Fruit fly (Drosophila melanogaster) whole organism, embryonic: ENCODE results near the gene CG33110.

Experiments used
- Adf1 ChIP-seq: fragments of 200-800 bp; sonication (Bioruptor generic); IDR thresholded peaks from 2 replicates; pipeline ENCODE4 v1.3.6; 2022; ENCODE audit warnings: missing biosample characterization, missing genetic modification characterization
- B-H2 ChIP-seq: fragments of 200-800 bp; sonication (Bioruptor generic); optimal IDR thresholded peaks from 2 replicates; lab custom pipeline; 2018; ENCODE audit warnings: missing biosample characterization, mild to moderate bottlenecking, missing genetic modification characterization
- CG10543 ChIP-seq: fragments of 200-800 bp; sonication (Bioruptor generic); optimal IDR thresholded peaks from 3 replicates; lab custom pipeline; 2017; ENCODE audit warnings: missing biosample characterization, mild to moderate bottlenecking, missing genetic modification characterization, moderate library complexity
- CG11247 ChIP-seq: fragments of 200-800 bp; sonication (Bioruptor generic); IDR thresholded peaks from 2 replicates; pipeline ENCODE4 v1.3.6; 2022; ENCODE audit warnings: missing biosample characterization, missing genetic modification characterization
- CG11560 ChIP-seq: fragments of 200-800 bp; sonication (Bioruptor generic); IDR thresholded peaks from 3 replicates; pipeline ENCODE4 v1.3.6; 2022; ENCODE audit warnings: missing biosample characterization, missing genetic modification characterization
- CG13123 ChIP-seq: fragments of 200-800 bp; sonication (Bioruptor generic); optimal IDR thresholded peaks from 2 replicates; lab custom pipeline; 2016; ENCODE audit warnings: missing biosample characterization, missing genetic modification characterization
- CG13894 ChIP-seq: fragments of 200-800 bp; sonication (Bioruptor generic); optimal IDR thresholded peaks from 3 replicates; lab custom pipeline; 2018; ENCODE audit warnings: missing biosample characterization, mild to moderate bottlenecking, missing genetic modification characterization, moderate library complexity
- CG17361 ChIP-seq: fragments of 200-800 bp; sonication (Bioruptor generic); IDR thresholded peaks from 3 replicates; pipeline ENCODE4 v1.3.6; 2022; ENCODE audit warnings: missing biosample characterization, missing genetic modification characterization
- CG1832 ChIP-seq: fragments of 200-800 bp; sonication (Bioruptor generic); optimal IDR thresholded peaks from 2 replicates; lab custom pipeline; 2017; ENCODE audit warnings: missing biosample characterization, mild to moderate bottlenecking, missing genetic modification characterization, inconsistent platforms
- CG2199 ChIP-seq: fragments of 200-800 bp; sonication (Bioruptor generic); IDR thresholded peaks from 3 replicates; pipeline ENCODE4 v1.3.6; 2022; ENCODE audit warnings: missing biosample characterization, missing genetic modification characterization
- CG31441 ChIP-seq: fragments of 200-800 bp; sonication (Bioruptor generic); IDR thresholded peaks from 2 replicates; pipeline ENCODE4 v1.3.6; 2022; ENCODE audit warnings: missing biosample characterization, missing genetic modification characterization
- CG3995 ChIP-seq: fragments of 200-800 bp; sonication (Bioruptor generic); optimal IDR thresholded peaks from 3 replicates; lab custom pipeline; 2016; ENCODE audit warnings: missing biosample characterization, missing genetic modification characterization
- CG4328 ChIP-seq: fragments of 200-800 bp; sonication (Bioruptor generic); optimal IDR thresholded peaks from 3 replicates; lab custom pipeline; 2017; ENCODE audit warnings: missing biosample characterization, missing genetic modification reagents, missing genetic modification characterization
- CG4730 ChIP-seq: fragments of 200-800 bp; sonication (Bioruptor generic); IDR thresholded peaks from 2 replicates; pipeline ENCODE4 v1.3.6; 2022; ENCODE audit warnings: missing biosample characterization, missing genetic modification characterization
- CG6254 ChIP-seq: fragments of 200-800 bp; sonication (Bioruptor generic); optimal IDR thresholded peaks from 3 replicates; lab custom pipeline; 2017; ENCODE audit warnings: mild to moderate bottlenecking, missing biosample characterization, missing genetic modification reagents, missing genetic modification characterization
- CG6654 ChIP-seq: fragments of 200-800 bp; sonication (Bioruptor generic); optimal IDR thresholded peaks from 2 replicates; lab custom pipeline; 2017; ENCODE audit warnings: missing biosample characterization, mild to moderate bottlenecking, missing genetic modification characterization
- CG6854 ChIP-seq: fragments of 200-800 bp; sonication (Bioruptor generic); optimal IDR thresholded peaks from 3 replicates; lab custom pipeline; 2017; ENCODE audit warnings: missing biosample characterization, mild to moderate bottlenecking, missing genetic modification characterization
- CG7372 ChIP-seq: fragments of 200-800 bp; sonication (Bioruptor generic); IDR thresholded peaks from 2 replicates; pipeline ENCODE4 v1.3.6; 2022; ENCODE audit warnings: missing biosample characterization, missing genetic modification characterization
- CG9437 ChIP-seq: fragments of 200-800 bp; sonication (Bioruptor generic); optimal IDR thresholded peaks from 2 replicates; lab custom pipeline; 2018; ENCODE audit warnings: missing biosample characterization, mild to moderate bottlenecking, missing genetic modification characterization
- CG9932 ChIP-seq: fragments of 200-800 bp; sonication (Bioruptor generic); IDR thresholded peaks from 2 replicates; pipeline ENCODE4 v1.3.6; 2022; ENCODE audit warnings: missing biosample characterization, missing genetic modification characterization
- CkIIα-i1 ChIP-seq: fragments of 200-800 bp; sonication (Bioruptor generic); IDR thresholded peaks from 2 replicates; pipeline ENCODE4 v1.3.6; 2022; ENCODE audit warnings: missing biosample characterization, missing genetic modification characterization
- HLH4C ChIP-seq: fragments of 200-800 bp; sonication (Bioruptor generic); IDR thresholded peaks from 3 replicates; pipeline ENCODE4 v1.3.6; 2022; ENCODE audit warnings: missing biosample characterization, missing genetic modification characterization; ENCODE audit not compliant: partially characterized antibody
- HLHmδ ChIP-seq: fragments of 200-800 bp; sonication (Bioruptor generic); optimal IDR thresholded peaks from 2 replicates; lab custom pipeline; 2018; ENCODE audit warnings: missing biosample characterization, mild to moderate bottlenecking, missing genetic modification characterization, moderate library complexity
- Med ChIP-seq: fragments of 200-800 bp; sonication (Bioruptor generic); peaks from one replicate; lab custom pipeline; 2016; ENCODE audit warnings: missing biosample characterization, missing genetic modification characterization, mild to moderate bottlenecking, inconsistent platforms, moderate library complexity
- Oaz ChIP-seq: fragments of 200-800 bp; sonication (Bioruptor generic); IDR thresholded peaks from 2 replicates; pipeline ENCODE4 v1.3.6; 2022; ENCODE audit warnings: missing biosample characterization, missing genetic modification characterization
- PHDP ChIP-seq: fragments of 200-800 bp; sonication (Bioruptor generic); optimal IDR thresholded peaks from 3 replicates; lab custom pipeline; 2018; ENCODE audit warnings: missing biosample characterization, mild to moderate bottlenecking, missing genetic modification characterization, moderate library complexity
- Scr ChIP-seq: fragments of 200-800 bp; sonication (Bioruptor generic); IDR thresholded peaks from 2 replicates; pipeline ENCODE4 v1.3.6; 2022; ENCODE audit warnings: missing biosample characterization, missing genetic modification characterization; ENCODE audit not compliant: partially characterized antibody
- ara ChIP-seq: fragments of 200-800 bp; sonication (Bioruptor generic); IDR thresholded peaks from 2 replicates; pipeline ENCODE4 v1.3.6; 2022; ENCODE audit warnings: missing biosample characterization, missing genetic modification characterization
- bsh ChIP-seq, 2 experiments: fragments of 200-800 bp; sonication (Bioruptor generic); optimal IDR thresholded peaks; 2 replicates each; lab custom pipeline; 2017 to 2018; ENCODE audit warnings: mild to moderate bottlenecking in 2 of 2, missing biosample characterization in 2 of 2, missing genetic modification characterization in 2 of 2, moderate library complexity in 1 of 2
- cas ChIP-seq: fragments of 200-800 bp; sonication (Bioruptor generic); IDR thresholded peaks from 2 replicates; pipeline ENCODE4 v1.3.6; 2022; ENCODE audit warnings: missing biosample characterization, missing genetic modification characterization
- corto ChIP-seq: fragments of 200-800 bp; sonication (Bioruptor generic); optimal IDR thresholded peaks from 2 replicates; lab custom pipeline; 2016; ENCODE audit warnings: missing biosample characterization, mild to moderate bottlenecking, missing genetic modification characterization, moderate library complexity
- cwo ChIP-seq: fragments of 200-800 bp; sonication (Bioruptor generic); optimal IDR thresholded peaks from 3 replicates; lab custom pipeline; 2017; ENCODE audit warnings: missing biosample characterization, missing genetic modification characterization, mild to moderate bottlenecking, moderate library complexity, missing genetic modification reagents
- exex ChIP-seq: fragments of 200-800 bp; sonication (Bioruptor generic); optimal IDR thresholded peaks from 4 replicates; lab custom pipeline; 2018; ENCODE audit warnings: missing biosample characterization, mild to moderate bottlenecking, missing genetic modification characterization, moderate library complexity
- h ChIP-seq: fragments of >200 bp; optimal IDR thresholded peaks from 2 replicates; lab custom pipeline; 2017
- hb ChIP-seq: fragments of 200-800 bp; sonication (Bioruptor generic); IDR thresholded peaks from 3 replicates; pipeline ENCODE4 v1.3.6; 2022; ENCODE audit warnings: missing biosample characterization, missing genetic modification characterization; ENCODE audit not compliant: partially characterized antibody
- hkb ChIP-seq, 2 experiments: fragments of 200-800 bp in 1 of 2; fragments of >200 bp in 1 of 2; sonication (Bioruptor generic) in 1 of 2; IDR thresholded peaks in 1 of 2; optimal IDR thresholded peaks in 1 of 2; 2 replicates each; pipeline versions ENCODE4 v1.3.6 to Lab custom; 2017 to 2022; ENCODE audit warnings: missing biosample characterization in 1 of 2, missing genetic modification characterization in 1 of 2
- insv ChIP-seq, 2 experiments: fragments of 200-800 bp; sonication (Bioruptor generic); optimal IDR thresholded peaks; 3 replicates each; lab custom pipeline; 2016 to 2018; ENCODE audit warnings: missing biosample characterization in 2 of 2, missing genetic modification characterization in 2 of 2
- jing ChIP-seq: fragments of 200-800 bp; sonication (Bioruptor generic); optimal IDR thresholded peaks from 2 replicates; lab custom pipeline; 2018; ENCODE audit warnings: missing biosample characterization, mild to moderate bottlenecking, missing genetic modification characterization
- mam ChIP-seq: fragments of 200-800 bp; sonication (Bioruptor generic); optimal IDR thresholded peaks from 3 replicates; lab custom pipeline; 2016; ENCODE audit warnings: missing biosample characterization, missing genetic modification characterization
- nerfin-1 ChIP-seq: fragments of 200-800 bp; sonication (Bioruptor generic); optimal IDR thresholded peaks from 3 replicates; lab custom pipeline; 2019; ENCODE audit warnings: missing biosample characterization, mild to moderate bottlenecking, missing genetic modification characterization, moderate library complexity
- odd ChIP-seq: fragments of 200-800 bp; sonication (Bioruptor generic); optimal IDR thresholded peaks from 2 replicates; lab custom pipeline; 2017; ENCODE audit warnings: missing biosample characterization, mild to moderate bottlenecking, missing genetic modification characterization
- prd ChIP-seq, 3 experiments: fragments of >200 bp in 2 of 3; fragments of 200-800 bp in 1 of 3; sonication (Bioruptor generic) in 1 of 3; optimal IDR thresholded peaks in 2 of 3; IDR thresholded peaks in 1 of 3; 2 replicates in 2 of 3; 3 replicates in 1 of 3; pipeline versions ENCODE4 v1.3.6 to Lab custom; 2017 to 2022; ENCODE audit warnings: missing biosample characterization in 1 of 3, missing genetic modification characterization in 1 of 3
- ranshi ChIP-seq: fragments of 200-800 bp; sonication (Bioruptor generic); IDR thresholded peaks from 2 replicates; pipeline ENCODE4 v1.3.6; 2022; ENCODE audit warnings: missing biosample characterization, missing genetic modification characterization
- schlank ChIP-seq: fragments of 200-800 bp; sonication (Bioruptor generic); optimal IDR thresholded peaks from 2 replicates; lab custom pipeline; 2018; ENCODE audit warnings: missing biosample characterization, mild to moderate bottlenecking, missing genetic modification characterization
- sens ChIP-seq: fragments of 200-800 bp; sonication (Bioruptor generic); peaks from one replicate; lab custom pipeline; 2016; ENCODE audit warnings: missing biosample characterization, missing genetic modification characterization
- shn ChIP-seq: fragments of 200-800 bp; sonication (Bioruptor generic); optimal IDR thresholded peaks from 3 replicates; lab custom pipeline; 2016; ENCODE audit warnings: missing biosample characterization, missing genetic modification characterization
- slbo ChIP-seq: fragments of 200-800 bp; sonication (Bioruptor generic); IDR thresholded peaks from 2 replicates; pipeline ENCODE4 v1.3.6; 2022; ENCODE audit warnings: missing biosample characterization, missing genetic modification characterization
- sob ChIP-seq: fragments of 200-800 bp; sonication (Bioruptor generic); IDR thresholded peaks from 2 replicates; pipeline ENCODE4 v1.3.6; 2022; ENCODE audit warnings: missing biosample characterization, missing genetic modification characterization
- sug ChIP-seq: fragments of 200-800 bp; optimal IDR thresholded peaks from 2 replicates; lab custom pipeline; 2019; ENCODE audit warnings: missing biosample characterization, mild to moderate bottlenecking, missing genetic modification characterization, moderate library complexity
- trh ChIP-seq: fragments of 200-800 bp; sonication (Bioruptor generic); optimal IDR thresholded peaks from 2 replicates; lab custom pipeline; 2016; ENCODE audit warnings: missing biosample characterization, missing genetic modification characterization
- tx ChIP-seq: fragments of 200-800 bp; sonication (Bioruptor generic); optimal IDR thresholded peaks from 2 replicates; lab custom pipeline; 2016; ENCODE audit warnings: missing biosample characterization, missing genetic modification characterization

The CG33110 gene

DNA sequence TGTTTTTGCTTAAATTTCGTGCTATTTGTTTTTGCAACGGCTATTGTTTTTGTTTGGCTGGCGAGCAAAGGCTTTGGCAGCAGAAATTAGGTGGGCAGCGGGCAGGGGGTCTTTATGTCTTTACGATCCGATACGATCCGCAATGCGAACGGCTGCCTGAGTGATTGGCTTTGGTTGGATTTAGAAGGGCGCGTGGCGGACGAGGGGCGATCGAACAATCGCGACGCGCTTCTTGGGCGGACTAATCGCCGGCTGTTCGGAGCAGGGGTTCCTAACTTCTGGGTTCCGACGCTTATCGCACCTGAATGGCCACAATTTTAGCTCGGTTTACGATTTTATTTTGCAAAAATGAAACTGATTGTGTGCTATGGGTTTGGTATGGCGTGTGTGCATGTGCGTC lies 42.8 kb upstream of the CG33110 start (continued):
- TF ChIP-seq jing (GFP tag; lab: Kevin White, UChicago) (no peak), ara (GFP tag; lab: Robert Waterston, UW) (no peak), CG17361 (GFP tag; lab: Robert Waterston, UW) (no peak), Scr (GFP tag; lab: Robert Waterston, UW) (no peak), bsh (GFP tag; optimal IDR thresholded peaks at IDR 0.05; lab: Kevin White, UChicago) (no peak), CG11560 (no peak), CG31441 (GFP tag; lab: Robert Waterston, UW) (no peak), CG4328 (GFP tag; lab: Kevin White, UChicago) (no peak), PHDP (no peak), trh (GFP tag; lab: Kevin White, UChicago) (no peak), HLHmδ (no peak), sob (GFP tag; lab: Robert Waterston, UW) (0 out of 2 replicates have a peak, but pooled peaks have one; percentile 16), B-H2 (GFP tag; lab: Kevin White, UChicago) (peak; percentile 42), CG4730 (GFP tag; lab: Robert Waterston, UW) (no peak), odd (no peak), HLH4C (GFP tag; lab: Robert Waterston, UW) (0 out of 3 replicates have a peak, but pooled peaks have one; percentile 17), CG9932 (GFP tag; lab: Robert Waterston, UW) (peak; percentile 18; the same call in 1 of the 2 replicates), hb (GFP tag; lab: Robert Waterston, UW) (no peak), sens (GFP tag; lab: Kevin White, UChicago) (peak; percentile 41), slbo (GFP tag; lab: Robert Waterston, UW) (peak; percentile 31; the same call in 1 of the 2 replicates), exex (tag; lab: Kevin White, UChicago) (peak; percentile 79), CG6854 (GFP tag; lab: Kevin White, UChicago) (no peak), CG1832 (GFP tag; lab: Kevin White, UChicago) (no peak), insv (GFP tag; optimal IDR thresholded peaks at IDR 0.05; lab: Kevin White, UChicago) (no peak), Med (GFP tag; lab: Kevin White, UChicago) (peak; percentile 73), CG2199 (GFP tag; lab: Robert Waterston, UW) (no peak), CG3995 (GFP tag; lab: Kevin White, UChicago) (no peak), Adf1 (GFP tag; lab: Robert Waterston, UW) (peak; percentile 11; the same call in 1 of the 2 replicates), CG7372 (GFP tag; lab: Robert Waterston, UW) (no peak), sug (peak; percentile 87), CG10543 (GFP tag; lab: Kevin White, UChicago) (peak; percentile 85), nerfin-1 (tag; lab: Kevin White, UChicago) (no peak), CG11247 (GFP tag; lab: Robert Waterston, UW) (peak; percentile 34; the same call in 1 of the 2 replicates), CG6254 (GFP tag; lab: Kevin White, UChicago) (no peak), ranshi (GFP tag; lab: Robert Waterston, UW) (no peak), CG9437 (GFP tag; lab: Kevin White, UChicago) (no peak), CG6654 (GFP tag; lab: Kevin White, UChicago) (no peak), CG13123 (GFP tag; lab: Kevin White, UChicago) (no peak), cwo (GFP tag; lab: Kevin White, UChicago) (peak; percentile 51), hkb (optimal IDR thresholded peaks at IDR 0.05; lab: Kevin White, UChicago) (peak; percentile 13), hkb (GFP tag; IDR thresholded peaks at IDR 0.05; lab: Robert Waterston, UW) (no peak), prd (optimal IDR thresholded peaks at IDR 0.05; lab: Kevin White, UChicago) (no peak), prd (GFP tag; IDR thresholded peaks at IDR 0.05; lab: Robert Waterston, UW) (no peak), schlank (tag; lab: Kevin White, UChicago) (no peak), cas (GFP tag; lab: Robert Waterston, UW) (no peak), CG13894 (tag; lab: Kevin White, UChicago) (peak; percentile 12), Oaz (GFP tag; lab: Robert Waterston, UW) (no peak), h (lab: Kevin White, UChicago) (no peak), CkIIα-i1 (GFP tag; lab: Robert Waterston, UW) (no peak), tx (GFP tag; lab: Kevin White, UChicago) (no peak), shn (GFP tag; lab: Kevin White, UChicago) (no peak), corto (peak; percentile 12), mam (no peak)
